Worm (Caenorhabditis elegans): ENCODE data around the gene fbxa-105.

The fbxa-105 gene

DNA sequence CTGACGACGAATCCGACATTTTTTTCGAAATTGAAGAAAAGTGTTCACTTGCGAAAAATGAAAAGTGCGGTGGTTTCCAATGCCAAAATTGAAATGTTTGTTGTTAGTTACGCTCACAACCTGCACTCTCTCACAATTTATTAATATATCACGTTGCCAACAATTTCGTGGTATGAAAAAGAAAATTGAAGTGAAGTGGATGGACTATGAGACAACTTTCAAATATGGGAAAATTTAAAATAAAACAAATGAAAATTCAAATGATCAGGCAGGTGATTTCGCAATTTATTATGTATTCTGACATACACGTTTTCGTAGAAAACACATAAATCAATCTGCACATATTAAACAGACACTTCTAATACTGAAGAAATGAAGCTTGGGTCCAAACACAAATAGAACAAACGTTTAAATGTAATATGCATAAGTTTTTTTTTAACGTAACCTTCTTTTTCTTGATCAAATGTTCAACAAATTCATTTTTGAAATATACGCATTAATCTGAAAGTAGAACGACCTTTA is 5.7 kb downstream of the fbxa-105 start, which contains the start of gene srp-6:
Gene srp-6, minus strand, starts transcription at position 51 of the 522 bp plus-strand sequence.
- no peak for TF ChIP-seq madf-2 (tag; optimal IDR thresholded peaks at IDR 0.05)
- no peak for TF ChIP-seq hlh-15 (tag; optimal IDR thresholded peaks at IDR 0.05)
- TF ChIP-seq T23F11.4 (GFP tag; optimal IDR thresholded peaks at IDR 0.05) = no peak
- no peak for TF ChIP-seq pros-1 (tag; optimal IDR thresholded peaks at IDR 0.05)
- TF ChIP-seq pha-2 (tag; optimal IDR thresholded peaks at IDR 0.05) = no peak
- no peak for TF ChIP-seq unc-86 (tag; optimal IDR thresholded peaks at IDR 0.05)
- TF ChIP-seq elt-2 (tag; optimal IDR thresholded peaks at IDR 0.05) = no peak
- no peak for TF ChIP-seq ceh-19 (GFP tag; optimal IDR thresholded peaks at IDR 0.05)
- no peak for TF ChIP-seq ref-2 (tag; optimal IDR thresholded peaks at IDR 0.05)
- TF ChIP-seq ahr-1 (tag; optimal IDR thresholded peaks at IDR 0.05) = no peak

DNA sequence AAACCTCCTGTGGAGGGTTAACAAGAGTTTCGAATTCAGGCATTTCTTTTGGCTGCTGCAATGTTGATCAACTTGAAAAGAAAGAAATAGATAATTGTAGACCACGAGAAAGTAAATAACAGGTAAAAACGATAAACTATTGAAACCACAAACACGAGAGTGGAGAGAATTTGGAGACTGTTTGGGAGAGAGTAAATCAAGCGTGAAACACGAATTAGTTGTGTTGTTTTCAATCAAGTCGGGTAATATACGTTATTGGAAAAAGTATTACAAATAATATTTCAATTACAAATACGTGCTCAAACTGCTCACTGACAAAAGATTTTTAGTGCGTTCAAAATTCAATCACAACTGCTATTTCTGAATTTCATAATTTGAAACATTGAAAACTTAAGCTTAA is 10.8 kb downstream of the fbxa-105 start, which contains the start of gene C03G6.17:
Gene C03G6.17, minus strand, starts transcription at position 101 of the 400 bp plus-strand sequence.
- TF ChIP-seq hlh-30 (tag; optimal IDR thresholded peaks at IDR 0.05; ENCODE audit: insufficient read depth) (no peak), syd-9 (tag; optimal IDR thresholded peaks at IDR 0.05) (no peak)

DNA sequence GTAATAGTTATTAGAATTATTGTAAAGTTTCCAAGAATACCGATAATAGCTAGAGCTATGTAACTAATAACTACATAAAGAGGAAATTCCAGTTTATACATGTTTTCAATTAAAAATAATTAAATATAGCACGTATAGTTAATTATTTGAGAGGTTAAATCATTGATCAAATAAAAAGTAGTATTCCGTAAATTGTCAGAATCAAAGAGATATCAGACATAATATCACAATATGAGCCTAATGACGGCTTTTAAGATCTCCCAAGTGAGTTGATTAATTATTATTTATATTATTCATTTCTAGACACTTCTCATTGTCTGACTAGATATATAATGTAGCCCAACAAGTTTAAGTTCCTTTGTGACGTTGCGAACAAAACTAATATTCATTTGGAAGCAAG is 12.4 kb downstream of the fbxa-105 start, which contains the start of gene srsx-24:
Gene srsx-24, minus strand, starts transcription at position 101 of the 400 bp plus-strand sequence.
- TF ChIP-seq lim-6 (tag; optimal IDR thresholded peaks at IDR 0.05) (no peak), che-1 (tag; optimal IDR thresholded peaks at IDR 0.05) (no peak), ceh-9 (tag; optimal IDR thresholded peaks at IDR 0.05) (no peak), unc-3 (GFP tag; conservative IDR thresholded peaks at IDR 0.05) (no peak), unc-3 (tag; optimal IDR thresholded peaks at IDR 0.05) (no peak), ets-4 (tag; optimal IDR thresholded peaks at IDR 0.05) (no peak), hlh-30 (tag; optimal IDR thresholded peaks at IDR 0.05; ENCODE audit: insufficient read depth) (no peak), hlh-13 (GFP tag; optimal IDR thresholded peaks at IDR 0.05) (no peak), odd-2 (tag; optimal IDR thresholded peaks at IDR 0.05) (no peak), tbx-2 (tag; optimal IDR thresholded peaks at IDR 0.05) (no peak), fkh-10 (GFP tag; optimal IDR thresholded peaks at IDR 0.05) (no peak), syd-9 (tag; optimal IDR thresholded peaks at IDR 0.05) (no peak), hlh-15 (tag; optimal IDR thresholded peaks at IDR 0.05) (no peak), rnt-1 (tag; optimal IDR thresholded peaks at IDR 0.05) (no peak), T23F11.4 (GFP tag; optimal IDR thresholded peaks at IDR 0.05) (no peak), ceh-18 (tag; optimal IDR thresholded peaks at IDR 0.05) (no peak), ceh-24 (tag; optimal IDR thresholded peaks at IDR 0.05) (no peak), dve-1 (tag; optimal IDR thresholded peaks at IDR 0.05) (no peak)

DNA sequence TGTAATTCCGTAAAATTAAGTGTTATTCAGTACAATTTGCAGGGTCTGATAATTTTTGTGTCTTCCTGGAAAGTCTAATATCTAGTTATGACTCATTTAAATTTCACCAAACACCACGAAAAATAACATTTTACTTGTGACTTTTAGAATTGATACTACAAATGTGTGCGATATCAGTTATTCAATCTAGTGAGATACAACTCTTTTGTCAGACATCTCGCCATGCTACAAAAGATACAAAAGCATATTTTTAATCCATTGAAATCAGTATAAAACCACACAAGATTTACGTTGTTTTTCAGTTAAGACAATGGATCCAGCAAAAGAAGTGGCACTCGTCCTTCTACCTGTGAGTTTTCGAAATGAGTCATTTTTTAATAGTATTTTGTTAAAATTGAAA is 17.7 kb downstream of the fbxa-105 start, which contains the start of gene srx-56:
Gene srx-56, plus strand, starts transcription at position 301 of the 400 bp plus-strand sequence.
- TF ChIP-seq ceh-34 (tag; optimal IDR thresholded peaks at IDR 0.05) (no peak), ceh-9 (tag; optimal IDR thresholded peaks at IDR 0.05) (no peak), pag-3 (tag; optimal IDR thresholded peaks at IDR 0.05; ENCODE audit: borderline replicate concordance) (no peak), rnt-1 (tag; optimal IDR thresholded peaks at IDR 0.05) (no peak), dve-1 (tag; optimal IDR thresholded peaks at IDR 0.05) (no peak)

DNA sequence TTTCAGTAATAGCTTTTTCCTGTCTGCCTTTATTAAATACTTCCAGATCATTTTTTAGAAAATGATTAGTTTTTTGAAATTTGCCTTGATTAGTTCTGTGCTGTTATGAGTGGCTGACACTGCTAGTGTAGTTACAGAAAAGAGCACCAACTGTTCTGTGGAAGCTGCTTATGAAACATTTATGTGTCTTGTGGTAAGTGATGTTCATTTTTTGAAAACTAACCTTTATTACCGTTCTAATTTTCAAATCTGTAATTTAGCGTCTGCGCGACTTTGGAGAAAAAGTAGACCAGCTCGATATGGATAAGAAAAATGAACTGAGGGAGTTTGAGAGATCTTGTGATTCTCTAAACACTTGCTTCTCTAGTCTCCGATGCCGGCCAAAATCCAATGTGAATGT is 22.3 kb downstream of the fbxa-105 start, which contains the start of gene srj-14:
Gene srj-14, plus strand, starts transcription at position 131 of the 400 bp plus-strand sequence.
- TF ChIP-seq syd-9 (tag; optimal IDR thresholded peaks at IDR 0.05) = no peak
- no peak for TF ChIP-seq lim-6 (tag; optimal IDR thresholded peaks at IDR 0.05)
- TF ChIP-seq hlh-6 (tag; optimal IDR thresholded peaks at IDR 0.05) = no peak
- TF ChIP-seq ceh-30 (tag; optimal IDR thresholded peaks at IDR 0.05) = no peak
- no peak for TF ChIP-seq ceh-19 (GFP tag; optimal IDR thresholded peaks at IDR 0.05)
- no peak for TF ChIP-seq ceh-9 (tag; optimal IDR thresholded peaks at IDR 0.05)
- no peak for TF ChIP-seq ceh-2 (tag; optimal IDR thresholded peaks at IDR 0.05)
- no peak for TF ChIP-seq tbx-2 (tag; optimal IDR thresholded peaks at IDR 0.05)
- TF ChIP-seq eyg-1 (tag; optimal IDR thresholded peaks at IDR 0.05) = no peak
- no peak for TF ChIP-seq dve-1 (tag; optimal IDR thresholded peaks at IDR 0.05)
- TF ChIP-seq ceh-6 (GFP tag; optimal IDR thresholded peaks at IDR 0.05) = no peak
- no peak for TF ChIP-seq rnt-1 (tag; optimal IDR thresholded peaks at IDR 0.05)
- TF ChIP-seq npax-4 (tag; optimal IDR thresholded peaks at IDR 0.05) = no peak
